Fruit fly (Drosophila melanogaster) whole organism, embryonic: ENCODE data around the gene CG15201.

Experiments used
- BEAF-32 ChIP-seq: fragments of 200-800 bp; sonication (Bioruptor generic); optimal IDR thresholded peaks from 3 replicates; lab custom pipeline; 2017; ENCODE audit warnings: missing biosample characterization, missing genetic modification characterization, mild to moderate bottlenecking, moderate library complexity, missing genetic modification reagents
- Bgb ChIP-seq: fragments of 200-800 bp; sonication (Bioruptor generic); IDR thresholded peaks from 2 replicates; pipeline ENCODE4 v1.3.6; 2022; ENCODE audit warnings: missing biosample characterization, missing genetic modification characterization; ENCODE audit not compliant: partially characterized antibody
- CG10267 ChIP-seq: fragments of 200-800 bp; sonication (Bioruptor generic); optimal IDR thresholded peaks from 2 replicates; lab custom pipeline; 2018; ENCODE audit warnings: missing biosample characterization, mild to moderate bottlenecking, missing genetic modification characterization, moderate library complexity
- CG12104 ChIP-seq: fragments of 200-800 bp; sonication (Bioruptor generic); optimal IDR thresholded peaks from 3 replicates; lab custom pipeline; 2016; ENCODE audit warnings: missing biosample characterization, missing genetic modification characterization
- CG12219 ChIP-seq: fragments of 200-800 bp; sonication (Bioruptor generic); optimal IDR thresholded peaks from 3 replicates; lab custom pipeline; 2018; ENCODE audit warnings: missing biosample characterization, mild to moderate bottlenecking, missing genetic modification characterization
- CG12744 ChIP-seq: fragments of 200-800 bp; sonication (Bioruptor generic); optimal IDR thresholded peaks from 2 replicates; lab custom pipeline; 2016; ENCODE audit warnings: missing biosample characterization, missing genetic modification characterization
- CG14710 ChIP-seq: fragments of 200-800 bp; sonication (Bioruptor generic); optimal IDR thresholded peaks from 3 replicates; lab custom pipeline; 2019; ENCODE audit warnings: missing biosample characterization, mild to moderate bottlenecking, missing genetic modification characterization, moderate library complexity
- CG17328 ChIP-seq: fragments of 200-800 bp; sonication (Bioruptor generic); IDR thresholded peaks from 2 replicates; pipeline ENCODE4 v1.3.6; 2022; ENCODE audit warnings: missing biosample characterization, missing genetic modification characterization
- CG17802 ChIP-seq: fragments of 200-800 bp; sonication (Bioruptor generic); optimal IDR thresholded peaks from 2 replicates; lab custom pipeline; 2018; ENCODE audit warnings: missing biosample characterization, mild to moderate bottlenecking, missing genetic modification characterization, moderate library complexity
- CG2889 ChIP-seq: fragments of 200-800 bp; sonication (Bioruptor generic); IDR thresholded peaks from 3 replicates; pipeline ENCODE4 v1.3.6; 2022; ENCODE audit warnings: missing biosample characterization, missing genetic modification characterization
- CG30020 ChIP-seq: fragments of 200-800 bp; optimal IDR thresholded peaks from 2 replicates; lab custom pipeline; 2019; ENCODE audit warnings: missing biosample characterization, mild to moderate bottlenecking, missing genetic modification characterization, moderate library complexity
- CG32532 ChIP-seq: fragments of 200-800 bp; sonication (Bioruptor generic); IDR thresholded peaks from 2 replicates; pipeline ENCODE4 v1.3.6; 2022; ENCODE audit warnings: missing biosample characterization, missing genetic modification characterization
- CG33213 ChIP-seq: fragments of 200-800 bp; sonication (Bioruptor generic); optimal IDR thresholded peaks from 3 replicates; lab custom pipeline; 2016; ENCODE audit warnings: missing biosample characterization, missing genetic modification characterization
- CG34224 ChIP-seq: fragments of 200-800 bp; sonication (Bioruptor generic); IDR thresholded peaks from 3 replicates; pipeline ENCODE4 v1.3.6; 2022; ENCODE audit warnings: missing biosample characterization, missing genetic modification characterization; ENCODE audit not compliant: partially characterized antibody
- CG3847 ChIP-seq: fragments of 200-800 bp; sonication (Bioruptor generic); IDR thresholded peaks from 2 replicates; pipeline ENCODE4 v1.3.6; 2022; ENCODE audit warnings: missing biosample characterization, missing genetic modification characterization
- CG42726 ChIP-seq: fragments of 200-800 bp; sonication (Bioruptor generic); IDR thresholded peaks from 2 replicates; pipeline ENCODE4 v1.3.6; 2022; ENCODE audit warnings: missing biosample characterization, missing genetic modification characterization; ENCODE audit not compliant: partially characterized antibody
- CG9215 ChIP-seq: fragments of 200-800 bp; sonication (Bioruptor generic); IDR thresholded peaks from 2 replicates; pipeline ENCODE4 v1.3.6; 2022; ENCODE audit warnings: missing biosample characterization, missing genetic modification characterization
- CG9817 ChIP-seq: fragments of 200-800 bp; sonication (Bioruptor generic); optimal IDR thresholded peaks from 2 replicates; lab custom pipeline; 2018; ENCODE audit warnings: missing biosample characterization, mild to moderate bottlenecking, missing genetic modification characterization, moderate library complexity
- CG9932 ChIP-seq: fragments of 200-800 bp; sonication (Bioruptor generic); IDR thresholded peaks from 2 replicates; pipeline ENCODE4 v1.3.6; 2022; ENCODE audit warnings: missing biosample characterization, missing genetic modification characterization
- Dll ChIP-seq: fragments of 200-800 bp; sonication (Bioruptor generic); IDR thresholded peaks from 4 replicates; pipeline ENCODE4 v1.3.6; 2022; ENCODE audit warnings: missing biosample characterization, missing genetic modification characterization; ENCODE audit not compliant: partially characterized antibody
- Doc2 ChIP-seq: fragments of 200-800 bp; sonication (Bioruptor generic); IDR thresholded peaks from 2 replicates; pipeline ENCODE4 v1.3.6; 2022; ENCODE audit warnings: missing biosample characterization, missing genetic modification characterization
- Drgx ChIP-seq: fragments of 200-800 bp; sonication (Bioruptor generic); IDR thresholded peaks from 2 replicates; pipeline ENCODE4 v1.3.6; 2022; ENCODE audit warnings: missing biosample characterization, missing genetic modification characterization
- E2f2 ChIP-seq: fragments of 200-800 bp; sonication (Bioruptor generic); IDR thresholded peaks from 2 replicates; pipeline ENCODE4 v1.3.6; 2022; ENCODE audit warnings: missing biosample characterization, missing genetic modification characterization
- Fer1 ChIP-seq: fragments of 200-800 bp; sonication (Bioruptor generic); optimal IDR thresholded peaks from 2 replicates; lab custom pipeline; 2017; ENCODE audit warnings: missing biosample characterization, mild to moderate bottlenecking, missing genetic modification characterization
- Med ChIP-seq: fragments of 200-800 bp; sonication (Bioruptor generic); peaks from one replicate; lab custom pipeline; 2016; ENCODE audit warnings: missing biosample characterization, missing genetic modification characterization, mild to moderate bottlenecking, inconsistent platforms, moderate library complexity
- Oli ChIP-seq: fragments of 200-800 bp; sonication (Bioruptor generic); optimal IDR thresholded peaks from 2 replicates; lab custom pipeline; 2018; ENCODE audit warnings: missing biosample characterization, mild to moderate bottlenecking, missing genetic modification characterization, moderate library complexity
- Ptx1 ChIP-seq: fragments of 200-800 bp; sonication (Bioruptor generic); IDR thresholded peaks from 2 replicates; pipeline ENCODE4 v1.3.6; 2022; ENCODE audit warnings: missing biosample characterization, missing genetic modification characterization
- Stat92E ChIP-seq, 3 experiments: fragments of >200 bp in 2 of 3; fragments of 200-800 bp in 1 of 3; sonication (Bioruptor generic) in 1 of 3; optimal IDR thresholded peaks; 2 replicates each; lab custom pipeline; 2017 to 2019; ENCODE audit warnings: missing biosample characterization in 3 of 3, missing genetic modification characterization in 3 of 3, mild to moderate bottlenecking in 1 of 3, moderate library complexity in 1 of 3
- Usf ChIP-seq: fragments of 200-800 bp; sonication (Bioruptor generic); optimal IDR thresholded peaks from 2 replicates; lab custom pipeline; 2017; ENCODE audit warnings: missing genotype, missing biosample characterization, missing genetic modification characterization
- YL-1 ChIP-seq: fragments of 200-800 bp; sonication (Bioruptor generic); optimal IDR thresholded peaks from 3 replicates; lab custom pipeline; 2017; ENCODE audit warnings: missing biosample characterization, mild to moderate bottlenecking, missing genetic modification characterization
- ato ChIP-seq: fragments of 200-800 bp; sonication (Bioruptor generic); IDR thresholded peaks from 2 replicates; pipeline ENCODE4 v1.3.6; 2022; ENCODE audit warnings: missing biosample characterization, missing genetic modification characterization; ENCODE audit not compliant: partially characterized antibody
- cwo ChIP-seq: fragments of 200-800 bp; sonication (Bioruptor generic); optimal IDR thresholded peaks from 3 replicates; lab custom pipeline; 2017; ENCODE audit warnings: missing biosample characterization, missing genetic modification characterization, mild to moderate bottlenecking, moderate library complexity, missing genetic modification reagents
- fd96Cb ChIP-seq: fragments of 200-800 bp; sonication (Bioruptor generic); optimal IDR thresholded peaks from 2 replicates; lab custom pipeline; 2018; ENCODE audit warnings: missing biosample characterization, mild to moderate bottlenecking, missing genetic modification characterization, moderate library complexity
- fru ChIP-seq: fragments of >200 bp; optimal IDR thresholded peaks from 2 replicates; lab custom pipeline; 2017
- grau ChIP-seq: fragments of 200-800 bp; optimal IDR thresholded peaks from 3 replicates; lab custom pipeline; 2019; ENCODE audit warnings: missing biosample characterization, mild to moderate bottlenecking, missing genetic modification characterization, moderate library complexity
- hbn ChIP-seq: fragments of 200-800 bp; sonication (Bioruptor generic); IDR thresholded peaks from 2 replicates; pipeline ENCODE4 v1.3.6; 2022; ENCODE audit warnings: missing biosample characterization, missing genetic modification characterization; ENCODE audit not compliant: partially characterized antibody
- lmd ChIP-seq: fragments of 200-800 bp; sonication (Bioruptor generic); IDR thresholded peaks from 2 replicates; pipeline ENCODE4 v1.3.6; 2022; ENCODE audit warnings: missing biosample characterization, missing genetic modification characterization
- lov ChIP-seq, 2 experiments: fragments of 200-800 bp in 1 of 2; fragments of >200 bp in 1 of 2; sonication (Bioruptor generic) in 1 of 2; IDR thresholded peaks in 1 of 2; optimal IDR thresholded peaks in 1 of 2; 2 replicates in 1 of 2; 3 replicates in 1 of 2; pipeline versions ENCODE4 v1.3.6 to Lab custom; 2017 to 2022; ENCODE audit warnings: missing biosample characterization in 1 of 2, missing genetic modification characterization in 1 of 2
- nerfin-2 ChIP-seq: fragments of 200-800 bp; sonication (Bioruptor generic); IDR thresholded peaks from 2 replicates; pipeline ENCODE4 v1.3.6; 2022; ENCODE audit warnings: missing biosample characterization, missing genetic modification characterization; ENCODE audit not compliant: partially characterized antibody
- peb ChIP-seq: fragments of 200-800 bp; sonication (Bioruptor generic); IDR thresholded peaks from 2 replicates; pipeline ENCODE4 v1.3.6; 2022; ENCODE audit warnings: missing biosample characterization, missing genetic modification characterization
- pfk ChIP-seq: fragments of 200-800 bp; sonication (Bioruptor generic); optimal IDR thresholded peaks from 2 replicates; lab custom pipeline; 2018; ENCODE audit warnings: missing biosample characterization, mild to moderate bottlenecking, missing genetic modification characterization, moderate library complexity
- phol ChIP-seq: fragments of 200-800 bp; sonication (Bioruptor generic); optimal IDR thresholded peaks from 3 replicates; lab custom pipeline; 2018; ENCODE audit warnings: missing biosample characterization, mild to moderate bottlenecking, missing genetic modification characterization, moderate library complexity
- psq ChIP-seq: fragments of 200-800 bp; sonication (Bioruptor generic); optimal IDR thresholded peaks from 2 replicates; lab custom pipeline; 2017; ENCODE audit warnings: missing biosample characterization, missing genetic modification characterization
- repo ChIP-seq: fragments of 200-800 bp; sonication (Bioruptor generic); optimal IDR thresholded peaks from 2 replicates; lab custom pipeline; 2016; ENCODE audit warnings: missing biosample characterization, missing genetic modification characterization
- sens ChIP-seq: fragments of 200-800 bp; sonication (Bioruptor generic); peaks from one replicate; lab custom pipeline; 2016; ENCODE audit warnings: missing biosample characterization, missing genetic modification characterization
- slbo ChIP-seq: fragments of 200-800 bp; sonication (Bioruptor generic); IDR thresholded peaks from 2 replicates; pipeline ENCODE4 v1.3.6; 2022; ENCODE audit warnings: missing biosample characterization, missing genetic modification characterization
- tup ChIP-seq: fragments of 200-800 bp; sonication (Bioruptor generic); optimal IDR thresholded peaks from 2 replicates; lab custom pipeline; 2016; ENCODE audit warnings: missing biosample characterization, mild to moderate bottlenecking, missing genetic modification characterization, moderate library complexity
- zfh1 ChIP-seq: fragments of 200-800 bp; sonication (Bioruptor generic); IDR thresholded peaks from 3 replicates; pipeline ENCODE4 v1.3.6; 2022; ENCODE audit warnings: missing biosample characterization, missing genetic modification characterization

CG15201 gene

dm6 chrX:11148272-11148835 is 4.4 kb downstream of the CG15201 start, which contains the start of gene Ran (continued):
- peak; percentile 15 for TF ChIP-seq grau (tag; lab: Kevin White, UChicago)
- no peak for TF ChIP-seq CG12744
- 0 out of 3 replicates have a peak, but pooled peaks have one; percentile 31 for TF ChIP-seq CG34224 (GFP tag; lab: Robert Waterston, UW)
- peak; percentile 36 for TF ChIP-seq CG9817 (tag; lab: Kevin White, UChicago)
- TF ChIP-seq lmd (GFP tag; lab: Robert Waterston, UW), result peak; percentile 21; the same call in 1 of the 2 replicates
- TF ChIP-seq CG17802 (tag; lab: Kevin White, UChicago), result peak; percentile 68
- TF ChIP-seq lov (optimal IDR thresholded peaks at IDR 0.05; lab: Kevin White, UChicago), result no peak
- no peak for TF ChIP-seq lov (GFP tag; IDR thresholded peaks at IDR 0.05; lab: Robert Waterston, UW)
- peak; percentile 46 for TF ChIP-seq CG32532 (GFP tag; lab: Robert Waterston, UW)
- TF ChIP-seq zfh1, result 0 out of 3 replicates have a peak, but pooled peaks have one; percentile 26
- peak; percentile 15 for TF ChIP-seq CG10267 (tag; lab: Kevin White, UChicago)
- TF ChIP-seq fd96Cb (tag; lab: Kevin White, UChicago), result no peak
- TF ChIP-seq tup (GFP tag; lab: Kevin White, UChicago), result no peak
- TF ChIP-seq CG17328, result no peak
- TF ChIP-seq cwo (GFP tag; lab: Kevin White, UChicago), result no peak
- TF ChIP-seq YL-1 (GFP tag; lab: Kevin White, UChicago), result peak; percentile 59
- no peak for TF ChIP-seq psq (GFP tag; lab: Kevin White, UChicago)
- TF ChIP-seq slbo (GFP tag; lab: Robert Waterston, UW), result peak; percentile 49
- TF ChIP-seq CG9215 (GFP tag; lab: Robert Waterston, UW), result 0 out of 2 replicates have a peak, but pooled peaks have one; percentile 23
- peak; percentile 95 for TF ChIP-seq CG30020 (tag; lab: Kevin White, UChicago)
- TF ChIP-seq CG12104 (GFP tag; lab: Kevin White, UChicago), result no peak
- TF ChIP-seq CG12219 (GFP tag; lab: Kevin White, UChicago), result no peak
- no peak for TF ChIP-seq CG33213
- TF ChIP-seq CG2889, result no peak
- peak; percentile 34; the same call in 1 of the 2 replicates for TF ChIP-seq nerfin-2 (GFP tag; lab: Robert Waterston, UW)
- peak; percentile 66 for TF ChIP-seq CG9932 (GFP tag; lab: Robert Waterston, UW)
- TF ChIP-seq Doc2, result no peak
- peak; percentile 12; the same call in 1 of the 2 replicates for TF ChIP-seq ato
- no peak for TF ChIP-seq Dll (GFP tag; lab: Robert Waterston, UW)
- TF ChIP-seq fru, result no peak
- 0 out of 2 replicates have a peak, but pooled peaks have one; percentile 23 for TF ChIP-seq hbn
- peak; percentile 9 for TF ChIP-seq phol (tag; lab: Kevin White, UChicago)
- TF ChIP-seq Oli (tag; lab: Kevin White, UChicago), result no peak
- TF ChIP-seq Stat92E (GFP tag; optimal IDR thresholded peaks at IDR 0.05; lab: Kevin White, UChicago), result peak in 1 of 3 experiments; percentile 31
- TF ChIP-seq peb (GFP tag; lab: Robert Waterston, UW), result no peak
- TF ChIP-seq CG42726, result peak; percentile 53; the same call in 1 of the 2 replicates
- TF ChIP-seq sens (GFP tag; lab: Kevin White, UChicago), result peak; percentile 44
- TF ChIP-seq Usf, result no peak
- TF ChIP-seq Med, result peak; percentile 59
- peak; percentile 31 for TF ChIP-seq CG14710 (tag; lab: Kevin White, UChicago)
- peak; percentile 55 for TF ChIP-seq pfk (GFP tag; lab: Kevin White, UChicago)
- peak; percentile 21 for TF ChIP-seq Ptx1 (GFP tag; lab: Robert Waterston, UW)
- peak; percentile 66 for TF ChIP-seq BEAF-32 (GFP tag; lab: Kevin White, UChicago)
- peak; percentile 47 for TF ChIP-seq CG3847
- no peak for TF ChIP-seq Fer1 (GFP tag; lab: Kevin White, UChicago)
- peak; percentile 23; the same call in 1 of the 2 replicates for TF ChIP-seq E2f2 (GFP tag; lab: Robert Waterston, UW)
- peak; percentile 37; the same call in 1 of the 2 replicates for TF ChIP-seq Bgb (GFP tag; lab: Robert Waterston, UW)
- no peak for TF ChIP-seq repo (GFP tag; lab: Kevin White, UChicago)
- TF ChIP-seq Drgx, result no peak
